Worm (Caenorhabditis elegans) whole organism, young adult: Measurements from ENCODE around the gene gmap-3.

ENCODE experiments used
- B0035.1 ChIP-seq: sonication (generic microtip); optimal IDR thresholded peaks from 2 replicates; lab custom pipeline; 2016; ENCODE audit warnings: missing genetic modification characterization, mild to moderate bottlenecking, missing compliant biosample characterization, missing genotype, missing genetic modification reagents
- K12H6.12 ChIP-seq: fragments of 200-800 bp; sonication (Bioruptor generic); optimal IDR thresholded peaks from 2 replicates; lab custom pipeline; 2018; ENCODE audit warnings: mild to moderate bottlenecking, missing genetic modification characterization, missing compliant biosample characterization
- Y53F4B.3 ChIP-seq: fragments of 200-800 bp; sonication (Bioruptor generic); IDR thresholded peaks from 2 replicates; pipeline ENCODE4 v1.3.6; 2022; ENCODE audit warnings: missing genetic modification reagents, missing genetic modification characterization, missing compliant biosample characterization
- Y56A3A.18 ChIP-seq: fragments of 200-800 bp; sonication (Bioruptor generic); IDR thresholded peaks from 2 replicates; pipeline ENCODE4 v1.3.6; 2022; ENCODE audit warnings: missing genetic modification reagents, missing genetic modification characterization, missing compliant biosample characterization
- Y67H2A.10 ChIP-seq: fragments of 200-800 bp; sonication (Bioruptor generic); conservative IDR thresholded peaks from 2 replicates; pipeline ENCODE4 v1.3.6; 2022; ENCODE audit warnings: missing genetic modification reagents, missing genetic modification characterization, missing compliant biosample characterization
- ama-1 ChIP-seq, 3 experiments: fragments of 150-350 bp in 1 of 3; sonication (generic microtip) in 2 of 3; optimal IDR thresholded peaks; 2 replicates each; lab custom pipeline; 2014 to 2018; ENCODE audit warnings: missing biosample characterization in 2 of 3, missing genetic modification characterization in 2 of 3, missing genetic modification reagents in 2 of 3
- attf-5 ChIP-seq: fragments of 200-800 bp; sonication (Bioruptor generic); optimal IDR thresholded peaks from 2 replicates; lab custom pipeline; 2018; ENCODE audit warnings: mild to moderate bottlenecking, missing genetic modification characterization, missing compliant biosample characterization
- attf-6 ChIP-seq: fragments of 200-800 bp; sonication (Bioruptor generic); IDR thresholded peaks from 2 replicates; pipeline ENCODE4 v1.3.6; 2022; ENCODE audit warnings: missing genetic modification reagents, missing genetic modification characterization, missing compliant biosample characterization
- cebp-1 ChIP-seq, 2 experiments: fragments of 200-800 bp in 1 of 2; sonication (Bioruptor generic) in 1 of 2; sonication (generic microtip) in 1 of 2; IDR thresholded peaks in 1 of 2; optimal IDR thresholded peaks in 1 of 2; 2 replicates each; pipeline versions ENCODE4 v1.3.6 to Lab custom; 2017 to 2022; ENCODE audit warnings: missing compliant biosample characterization in 2 of 2, missing genetic modification characterization in 2 of 2, mild to moderate bottlenecking in 1 of 2, missing genetic modification reagents in 1 of 2, moderate library complexity in 1 of 2
- ceh-91 ChIP-seq: fragments of 200-800 bp; sonication (Bioruptor generic); IDR thresholded peaks from 2 replicates; pipeline ENCODE4 v1.3.6; 2022; ENCODE audit warnings: missing genetic modification reagents, missing genetic modification characterization, missing compliant biosample characterization
- chd-7 ChIP-seq: sonication (generic microtip); optimal IDR thresholded peaks from 2 replicates; lab custom pipeline; 2016; ENCODE audit warnings: mild to moderate bottlenecking, missing genetic modification characterization, moderate library complexity, missing compliant biosample characterization
- dpl-1 ChIP-seq: fragments of 150-350 bp; optimal IDR thresholded peaks from 2 replicates; lab custom pipeline; 2014; ENCODE audit warnings: missing biosample characterization, missing genetic modification reagents, missing genetic modification characterization
- egl-18 ChIP-seq: fragments of 200-800 bp; sonication (Bioruptor generic); IDR thresholded peaks from 2 replicates; pipeline ENCODE4 v1.3.6; 2022; ENCODE audit warnings: missing genetic modification reagents, missing genetic modification characterization, missing compliant biosample characterization
- egl-44 ChIP-seq: fragments of 200-800 bp; sonication (Bioruptor generic); IDR thresholded peaks from 2 replicates; pipeline ENCODE4 v1.3.6; 2022; ENCODE audit warnings: missing genetic modification reagents, missing genetic modification characterization, missing compliant biosample characterization
- gei-17 ChIP-seq: fragments of 200-800 bp; sonication (Bioruptor generic); optimal IDR thresholded peaks from 2 replicates; lab custom pipeline; 2018; ENCODE audit warnings: mild to moderate bottlenecking, missing genetic modification characterization, missing compliant biosample characterization
- hlh-12 ChIP-seq: sonication (generic microtip); optimal IDR thresholded peaks from 2 replicates; lab custom pipeline; 2016; ENCODE audit warnings: missing genetic modification characterization, missing compliant biosample characterization
- lin-26 ChIP-seq: fragments of 200-800 bp; sonication (Bioruptor generic); IDR thresholded peaks from 2 replicates; pipeline ENCODE4 v1.3.6; 2022; ENCODE audit warnings: missing genetic modification reagents, missing genetic modification characterization, missing compliant biosample characterization
- lin-35 ChIP-seq, 3 experiments: fragments of 150-350 bp in 2 of 3; sonication (generic microtip) in 1 of 3; optimal IDR thresholded peaks; 2 replicates each; lab custom pipeline; 2014 to 2018; ENCODE audit warnings: missing biosample characterization in 3 of 3, missing genetic modification characterization in 3 of 3, missing genetic modification reagents in 3 of 3
- lin-40 ChIP-seq: sonication (generic microtip); optimal IDR thresholded peaks from 2 replicates; lab custom pipeline; 2016; ENCODE audit warnings: missing genetic modification characterization, mild to moderate bottlenecking, missing compliant biosample characterization, missing genotype, missing genetic modification reagents
- lsl-1 ChIP-seq: fragments of 200-800 bp; sonication (Bioruptor generic); optimal IDR thresholded peaks from 2 replicates; lab custom pipeline; 2018; ENCODE audit warnings: mild to moderate bottlenecking, missing genetic modification characterization, moderate library complexity, missing compliant biosample characterization
- madf-3 ChIP-seq: fragments of 200-800 bp; sonication (Bioruptor generic); IDR thresholded peaks from 2 replicates; pipeline ENCODE4 v1.3.6; 2022; ENCODE audit warnings: missing genetic modification reagents, missing genetic modification characterization, missing compliant biosample characterization
- mxl-1 ChIP-seq: sonication (generic microtip); optimal IDR thresholded peaks from 2 replicates; lab custom pipeline; 2016; ENCODE audit warnings: missing genetic modification characterization, missing compliant biosample characterization
- nfya-2 ChIP-seq: fragments of 200-800 bp; sonication (Bioruptor generic); IDR thresholded peaks from 2 replicates; pipeline ENCODE4 v1.3.6; 2022; ENCODE audit warnings: missing genetic modification reagents, missing genetic modification characterization, missing compliant biosample characterization
- nhr-80 ChIP-seq: sonication (generic microtip); optimal IDR thresholded peaks from 2 replicates; lab custom pipeline; 2016; ENCODE audit warnings: missing genetic modification characterization, missing compliant biosample characterization
- sdz-38 ChIP-seq: sonication (generic microtip); optimal IDR thresholded peaks from 2 replicates; lab custom pipeline; 2016; ENCODE audit warnings: missing genotype, missing genetic modification characterization, missing compliant biosample characterization
- snpc-1.3 ChIP-seq: sonication (generic microtip); optimal IDR thresholded peaks from 2 replicates; lab custom pipeline; 2017; ENCODE audit warnings: missing genetic modification characterization, mild to moderate bottlenecking, missing compliant biosample characterization, antibody characterized with exemption, moderate library complexity, missing genotype, missing genetic modification reagents; ENCODE audit not compliant: insufficient read depth
- snpc-4 ChIP-seq, 5 experiments: fragments of 150-350 bp in 1 of 5; sonication (generic microtip) in 4 of 5; optimal IDR thresholded peaks; 2 replicates each; lab custom pipeline; 2014 to 2018; ENCODE audit warnings: missing genetic modification characterization in 5 of 5, missing biosample characterization in 3 of 5, antibody characterized with exemption in 2 of 5, mild to moderate bottlenecking in 2 of 5, missing compliant biosample characterization in 2 of 5, missing genotype in 2 of 5, moderate library complexity in 2 of 5, missing genetic modification reagents in 1 of 5
- tbp1 ChIP-seq: fragments of 200-800 bp; sonication (Bioruptor generic); optimal IDR thresholded peaks from 2 replicates; lab custom pipeline; 2018; ENCODE audit warnings: mild to moderate bottlenecking, missing genetic modification characterization, missing compliant biosample characterization
- zfh-2 ChIP-seq: fragments of 200-800 bp; sonication (Bioruptor generic); conservative IDR thresholded peaks from 2 replicates; pipeline ENCODE4 v1.3.6; 2022; ENCODE audit warnings: missing genetic modification reagents, missing genetic modification characterization, missing compliant biosample characterization

The gmap-3 gene

ce11 chrX:12915693-12916092 is 25.1 kb downstream of the gmap-3 start:
- TF ChIP-seq chd-7 (tag; lab: Kevin White, UChicago) (no peak), lsl-1 (GFP tag; lab: Kevin White, UChicago) (no peak), madf-3 (GFP tag; lab: Robert Waterston, UW) (no peak), B0035.1 (tag; lab: Kevin White, UChicago) (no peak), lin-26 (no peak), lin-40 (tag; lab: Kevin White, UChicago) (no peak), Y67H2A.10 (GFP tag; lab: Robert Waterston, UW) (no peak), K12H6.12 (tag; lab: Kevin White, UChicago) (no peak), sdz-38 (tag; lab: Kevin White, UChicago) (no peak), snpc-1.3 (no peak), egl-18 (no peak), dpl-1 (GFP tag; lab: Kevin White, UChicago) (no peak), attf-6 (GFP tag; lab: Robert Waterston, UW) (no peak), hlh-12 (no peak), attf-5 (GFP tag; lab: Kevin White, UChicago) (no peak), ceh-91 (GFP tag; lab: Robert Waterston, UW) (no peak), lin-35 (GFP tag; optimal IDR thresholded peaks at IDR 0.05; lab: Kevin White, UChicago) (no peak), Y53F4B.3 (GFP tag; lab: Robert Waterston, UW) (no peak), tbp1 (GFP tag; lab: Kevin White, UChicago) (no peak)

ce11 chrX:12915058-12915457 is 25.7 kb downstream of the gmap-3 start:
- TF ChIP-seq gei-17 (GFP tag; lab: Kevin White, UChicago) (no peak), ama-1 (optimal IDR thresholded peaks at IDR 0.05; lab: Kevin White, UChicago) (peak; percentile 16), ama-1 (GFP tag; optimal IDR thresholded peaks at IDR 0.05; lab: Kevin White, UChicago) (no peak)
- TF ChIP-seq, all 124 proteins: peak for 1

DNA sequence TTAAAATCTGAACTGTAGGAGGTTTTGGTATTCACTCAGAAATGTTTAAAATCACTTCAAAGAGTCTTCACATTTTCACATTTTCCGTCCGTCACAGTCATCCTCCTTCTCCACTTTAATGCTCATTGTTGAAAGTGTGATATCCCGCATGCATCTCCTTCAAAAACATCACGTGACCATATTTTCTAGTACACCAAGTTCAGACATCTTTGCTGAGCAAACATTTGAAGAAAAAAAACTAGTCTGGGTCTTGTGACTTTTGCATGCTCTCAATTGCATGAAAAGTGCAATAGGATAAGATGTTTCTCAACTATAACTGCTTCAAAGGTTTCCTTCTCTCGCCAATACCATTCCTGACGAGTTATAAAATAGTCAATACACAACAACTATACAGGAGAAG is 26.5 kb downstream of the gmap-3 start:
- no peak for TF ChIP-seq cebp-1 (GFP tag; IDR thresholded peaks at IDR 0.05; lab: Robert Waterston, UW)
- peak; percentile 12 for TF ChIP-seq cebp-1 (tag; optimal IDR thresholded peaks at IDR 0.05; lab: Kevin White, UChicago)
- TF ChIP-seq mxl-1 (tag; lab: Kevin White, UChicago) = no peak
- TF ChIP-seq nhr-80 (tag; lab: Kevin White, UChicago) = no peak

ce11 chrX:12913398-12914071 is 27.2 kb downstream of the gmap-3 start:
- no peak for TF ChIP-seq Y56A3A.18 (GFP tag; lab: Robert Waterston, UW)
- TF ChIP-seq snpc-4 (GFP tag; optimal IDR thresholded peaks at IDR 0.05; lab: Kevin White, UChicago) = no peak
- TF ChIP-seq snpc-4 (tag; optimal IDR thresholded peaks at IDR 0.05; lab: Kevin White, UChicago) = no peak
- no peak for TF ChIP-seq egl-44
- TF ChIP-seq zfh-2 = 0 out of 2 replicates have a peak, but pooled peaks have one; percentile 43
- TF ChIP-seq chd-7 (tag; lab: Kevin White, UChicago) = peak; percentile 37

ce11 chrX:12912435-12912834 is 28.3 kb downstream of the gmap-3 start:
- TF ChIP-seq nfya-2 = no peak
- TF ChIP-seq egl-18 = 0 out of 2 replicates have a peak, but pooled peaks have one; percentile 23
